Fruit fly (Drosophila melanogaster) ovary, adult (tissue): ENCODE results near the gene Ptp10D.
"Not testable (repeated sequence)": the region's sequence is repeated elsewhere in the genome, so short reads cannot be mapped to it uniquely, and the experiment has no call there.

Source experiments
- CG17801 ChIP-seq: fragments of 200-800 bp; optimal IDR thresholded peaks from 2 replicates; lab custom pipeline; 2019; ENCODE audit warnings: missing biosample characterization, mild to moderate bottlenecking, missing genetic modification characterization, moderate library complexity; ENCODE audit not compliant: partially characterized antibody

Gene Ptp10D

dm6 chrX:11621866-11622648 lies at the start of gene Ptp10D:
Ptp10D (plus strand) TSS chrX:11622015.
- TF ChIP-seq CG17801 (GFP tag; lab: Kevin White, UChicago) = peak; percentile 64

- TF ChIP-seq CG17801 (GFP tag; lab: Kevin White, UChicago) = no peak
These were observed 49.4 kb upstream of the Ptp10D start, which contains the start of the genes Kmn1 and Reepl1 for dm6 chrX:11572270-11572914. Kmn1 (minus strand) TSS chrX:11572442. Reepl1 (plus strand) TSS chrX:11572707.

dm6 chrX:11573529-11573928 lies 48.3 kb upstream of the Ptp10D start, which contains the start of gene CG11696:
CG11696 (plus strand) TSS chrX:11573731.
- TF ChIP-seq CG17801 (GFP tag; lab: Kevin White, UChicago) = no peak

- peak; percentile 83 for TF ChIP-seq CG17801 (GFP tag; lab: Kevin White, UChicago)
These were observed 45.3 kb upstream of the Ptp10D start, which contains the start of gene CG11695 for dm6 chrX:11576540-11576939. CG11695 (plus strand) TSS chrX:11576883.

dm6 chrX:11578841-11579240 lies 43.0 kb upstream of the Ptp10D start:
- TF ChIP-seq CG17801 (GFP tag; lab: Kevin White, UChicago) = no peak

- no peak for TF ChIP-seq CG17801 (GFP tag; lab: Kevin White, UChicago)
These were observed 41.5 kb upstream of the Ptp10D start, which contains the start of gene nod for dm6 chrX:11580200-11580840. nod (plus strand) TSS chrX:11580772.

dm6 chrX:11584075-11584474 lies 37.7 kb upstream of the Ptp10D start, which contains the start of gene pkm:
pkm (minus strand) TSS chrX:11584175.
- TF ChIP-seq CG17801 (GFP tag; lab: Kevin White, UChicago) = no peak

dm6 chrX:11599589-11599988 lies 22.2 kb upstream of the Ptp10D start, which contains the start of gene rho-4:
rho-4 (plus strand) TSS chrX:11599838.
- TF ChIP-seq CG17801 (GFP tag; lab: Kevin White, UChicago) = not testable (repeated sequence)

- peak; percentile 48 for TF ChIP-seq CG17801 (GFP tag; lab: Kevin White, UChicago)
These were observed 20.9 kb upstream of the Ptp10D start for dm6 chrX:11600795-11601358.

dm6 chrX:11601408-11601807 lies 20.4 kb upstream of the Ptp10D start:
- TF ChIP-seq CG17801 (GFP tag; lab: Kevin White, UChicago) = no peak

- no peak for TF ChIP-seq CG17801 (GFP tag; lab: Kevin White, UChicago)
These were observed 17.7 kb upstream of the Ptp10D start, which contains the start of gene CG2533 for dm6 chrX:11604094-11604493. CG2533 (minus strand) TSS chrX:11604194.

- TF ChIP-seq CG17801 (GFP tag; lab: Kevin White, UChicago) = no peak
These were observed 10.7 kb upstream of the Ptp10D start for dm6 chrX:11611056-11611644.

- peak; percentile 38 for TF ChIP-seq CG17801 (GFP tag; lab: Kevin White, UChicago)
These were observed 10.2 kb upstream of the Ptp10D start, which contains the start of the genes CG2247 and CG1703 for dm6 chrX:11611645-11612079. CG2247 (minus strand) TSS chrX:11611652. CG1703 (plus strand) TSS chrX:11611927.
